Worm (Caenorhabditis elegans) whole organism, L2 larva: ENCODE results near the gene F23A7.1.

ENCODE experiments used
- blmp-1 ChIP-seq: sonication (generic microtip); optimal IDR thresholded peaks from 2 replicates; lab custom pipeline; 2017; ENCODE audit warnings: missing genetic modification characterization, mild to moderate bottlenecking, missing compliant biosample characterization, antibody characterized with exemption, moderate library complexity; ENCODE audit not compliant: insufficient read depth
- dmd-4 ChIP-seq: sonication (generic microtip); optimal IDR thresholded peaks from 2 replicates; lab custom pipeline; 2017; ENCODE audit warnings: missing biosample characterization, missing genetic modification characterization
- lin-13 ChIP-seq: fragments of 150-350 bp; optimal IDR thresholded peaks from 2 replicates; lab custom pipeline; 2014; ENCODE audit warnings: missing biosample characterization, missing genetic modification reagents, missing genetic modification characterization
- nhr-11 ChIP-seq: fragments of 150-350 bp; optimal IDR thresholded peaks from 2 replicates; lab custom pipeline; 2014; ENCODE audit warnings: missing biosample characterization, missing genetic modification characterization
- nhr-77 ChIP-seq: fragments of 150-350 bp; optimal IDR thresholded peaks from 2 replicates; lab custom pipeline; 2014; ENCODE audit warnings: missing biosample characterization, missing genetic modification characterization
- skn-1 ChIP-seq: sonication (generic microtip); optimal IDR thresholded peaks from 2 replicates; lab custom pipeline; 2017; ENCODE audit warnings: missing biosample characterization, missing genetic modification characterization
- snpc-4 ChIP-seq: fragments of 150-350 bp; optimal IDR thresholded peaks from 2 replicates; lab custom pipeline; 2014; ENCODE audit warnings: missing biosample characterization, missing genetic modification characterization
- ztf-11 ChIP-seq: sonication (generic microtip); optimal IDR thresholded peaks from 2 replicates; lab custom pipeline; 2017; ENCODE audit warnings: missing biosample characterization, missing genetic modification characterization

DNA sequence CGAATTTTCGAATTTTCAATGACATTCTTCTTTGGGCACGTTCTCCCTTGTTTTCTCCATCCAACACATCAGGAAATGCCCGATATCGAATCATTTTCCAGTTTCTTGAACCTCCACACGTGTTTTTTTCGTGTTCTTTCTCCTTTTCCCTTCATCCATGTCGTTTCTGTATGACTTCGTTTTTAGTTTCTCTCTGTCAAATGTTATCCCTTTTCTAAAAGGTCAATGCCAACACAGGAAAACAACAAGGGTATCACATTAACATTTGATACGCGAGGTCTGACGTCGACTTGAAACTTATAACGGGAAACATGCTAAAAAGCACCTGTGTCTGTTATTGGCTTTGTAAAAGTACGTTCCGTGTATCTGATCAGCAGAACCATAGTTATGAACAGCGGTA, 44.3 kb upstream of the F23A7.1 start:
- TF ChIP-seq skn-1 (no peak), nhr-77 (tag; lab: Kevin White, UChicago) (no peak), nhr-11 (tag; lab: Kevin White, UChicago) (no peak), dmd-4 (no peak), lin-13 (GFP tag; lab: Kevin White, UChicago) (no peak), blmp-1 (tag; lab: Kevin White, UChicago) (no peak), ztf-11 (tag; lab: Kevin White, UChicago) (no peak), snpc-4 (tag; lab: Kevin White, UChicago) (no peak)
